Worm (Caenorhabditis elegans): ENCODE measurements around the gene mdt-27.
A peak's percentile ranks its signal among the peaks of the same experiment; 100 is the strongest.

ce11 chrV:9220444-9220843 is 7.0 kb upstream of the mdt-27 start:
- TF ChIP-seq egl-13 (tag; optimal IDR thresholded peaks at IDR 0.05): no peak
- no peak for TF ChIP-seq egl-27 (tag; optimal IDR thresholded peaks at IDR 0.05)
- peak; percentile 76 to 89 (median 86) for TF ChIP-seq dpl-1 (GFP tag; optimal IDR thresholded peaks at IDR 0.05)
- TF ChIP-seq lir-3 (tag; optimal IDR thresholded peaks at IDR 0.05; ENCODE audit: poor library complexity): no peak
- no peak for TF ChIP-seq aly-2 (tag; optimal IDR thresholded peaks at IDR 0.05)
- TF ChIP-seq xbp-1 (tag; optimal IDR thresholded peaks at IDR 0.05): peak; percentile 17
- TF ChIP-seq unc-130 (tag; optimal IDR thresholded peaks at IDR 0.05): no peak
- TF ChIP-seq fos-1 (tag; optimal IDR thresholded peaks at IDR 0.05): peak; percentile 27
- TF ChIP-seq nhr-77 (tag; optimal IDR thresholded peaks at IDR 0.05): peak; percentile 19
